Worm (Caenorhabditis elegans): ENCODE measurements around the gene D1014.7.

DNA sequence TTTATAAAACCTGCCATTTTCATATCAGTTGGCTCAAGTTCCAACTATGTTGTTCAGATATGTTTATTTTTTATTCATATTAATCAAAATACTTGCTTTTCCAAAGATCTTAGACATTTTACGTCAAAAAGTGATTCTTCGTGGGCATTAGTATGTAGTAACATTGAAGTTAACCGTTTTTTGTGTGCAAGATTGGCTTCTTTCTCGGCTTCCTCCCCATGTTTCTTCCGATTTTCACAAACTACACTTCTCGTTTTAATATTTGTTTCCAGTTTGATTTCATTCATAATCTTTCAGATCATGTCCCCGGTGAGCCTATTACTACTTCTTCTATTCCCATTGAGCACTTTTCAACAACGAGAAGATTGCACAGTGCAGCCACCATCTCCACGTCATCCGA, 39.4 kb downstream of the D1014.7 start, which contains the start of gene sul-2:
- TF ChIP-seq snu-23 (GFP tag; optimal IDR thresholded peaks at IDR 0.05), result no peak
- TF ChIP-seq C04F5.9 (tag; optimal IDR thresholded peaks at IDR 0.05), result no peak
- no peak for TF ChIP-seq ces-1 (GFP tag; optimal IDR thresholded peaks at IDR 0.05)
- TF ChIP-seq nhr-237 (tag; optimal IDR thresholded peaks at IDR 0.05), result no peak
- no peak for TF ChIP-seq unc-86 (tag; optimal IDR thresholded peaks at IDR 0.05)
- TF ChIP-seq nhr-11 (tag; optimal IDR thresholded peaks at IDR 0.05), result no peak
- TF ChIP-seq lsy-2 (tag; optimal IDR thresholded peaks at IDR 0.05), result no peak
- no peak for TF ChIP-seq unc-30 (tag; optimal IDR thresholded peaks at IDR 0.05)
